Worm (Caenorhabditis elegans) whole organism, L4 larva: ENCODE results near the gene R03G8.3.
A peak's percentile ranks its signal among the peaks of the same experiment; 100 is the strongest.

Source experiments
- F10B5.3 ChIP-seq: sonication (generic microtip); optimal IDR thresholded peaks from 2 replicates; lab custom pipeline; 2016; ENCODE audit warnings: mild to moderate bottlenecking, missing genetic modification characterization, missing compliant biosample characterization
- Y105C5A.15 ChIP-seq: fragments of 200-800 bp; sonication (Bioruptor generic); IDR thresholded peaks from 2 replicates; pipeline ENCODE4 v1.3.6; 2022; ENCODE audit warnings: missing genetic modification characterization, missing compliant biosample characterization
- Y48G9A.11 ChIP-seq: fragments of 200-800 bp; sonication (Bioruptor generic); IDR thresholded peaks from 2 replicates; pipeline ENCODE4 v1.3.6; 2022; ENCODE audit warnings: missing genetic modification reagents, missing genetic modification characterization, missing compliant biosample characterization
- aha-1 ChIP-seq: fragments of 150-350 bp; peaks from one replicate; lab custom pipeline; 2014; ENCODE audit warnings: missing biosample characterization, missing genetic modification characterization
- attf-4 ChIP-seq: sonication (generic microtip); optimal IDR thresholded peaks from 3 replicates; lab custom pipeline; 2017; ENCODE audit warnings: missing biosample characterization, missing genetic modification characterization
- ceh-28 ChIP-seq: fragments of 150-350 bp; optimal IDR thresholded peaks from 2 replicates; lab custom pipeline; 2014; ENCODE audit warnings: missing biosample characterization, missing genetic modification reagents, missing genetic modification characterization
- ceh-32 ChIP-seq: sonication (generic microtip); optimal IDR thresholded peaks from 2 replicates; lab custom pipeline; 2016; ENCODE audit warnings: mild to moderate bottlenecking, missing genetic modification characterization, missing compliant biosample characterization; ENCODE audit not compliant: poor library complexity
- ceh-44 ChIP-seq: fragments of 200-800 bp; sonication (Bioruptor generic); IDR thresholded peaks from 2 replicates; pipeline ENCODE4 v1.3.6; 2022; ENCODE audit warnings: missing genetic modification reagents, missing genetic modification characterization, missing compliant biosample characterization
- ceh-62 ChIP-seq: sonication (generic microtip); optimal IDR thresholded peaks from 2 replicates; lab custom pipeline; 2017; ENCODE audit warnings: missing biosample characterization, missing genetic modification characterization
- ceh-82 ChIP-seq: sonication (generic microtip); optimal IDR thresholded peaks from 2 replicates; lab custom pipeline; 2017; ENCODE audit warnings: missing biosample characterization, missing genetic modification characterization
- ces-1 ChIP-seq: fragments of 150-350 bp; sonication (generic microtip); optimal IDR thresholded peaks from 4 replicates; lab custom pipeline; 2014; ENCODE audit warnings: missing biosample characterization, missing genetic modification reagents, missing genetic modification characterization
- cey-2 ChIP-seq: sonication (generic microtip); optimal IDR thresholded peaks from 3 replicates; lab custom pipeline; 2017; ENCODE audit warnings: missing genetic modification characterization, mild to moderate bottlenecking, missing compliant biosample characterization, antibody characterized with exemption, borderline replicate concordance; ENCODE audit not compliant: insufficient read depth
- dmd-6 ChIP-seq: fragments of 200-800 bp; sonication (Bioruptor generic); IDR thresholded peaks from 2 replicates; pipeline ENCODE4 v1.3.6; 2022; ENCODE audit warnings: missing genetic modification reagents, missing genetic modification characterization, missing compliant biosample characterization
- dmd-8 ChIP-seq: fragments of 200-800 bp; sonication (Bioruptor generic); IDR thresholded peaks from 2 replicates; pipeline ENCODE4 v1.3.6; 2022; ENCODE audit warnings: missing genetic modification characterization, missing compliant biosample characterization
- dpl-1 ChIP-seq: fragments of 150-350 bp; optimal IDR thresholded peaks from 2 replicates; lab custom pipeline; 2014; ENCODE audit warnings: missing biosample characterization, missing genetic modification reagents, missing genetic modification characterization
- duxl-1 ChIP-seq: sonication (generic microtip); optimal IDR thresholded peaks from 2 replicates; lab custom pipeline; 2016; ENCODE audit warnings: mild to moderate bottlenecking, missing genetic modification characterization, moderate library complexity, missing compliant biosample characterization; ENCODE audit not compliant: poor library complexity
- dve-1 ChIP-seq: sonication (generic microtip); optimal IDR thresholded peaks from 2 replicates; lab custom pipeline; 2017; ENCODE audit warnings: antibody characterized with exemption, mild to moderate bottlenecking, missing genetic modification characterization, missing compliant biosample characterization; ENCODE audit not compliant: insufficient read depth
- egl-43 ChIP-seq: fragments of 200-800 bp; sonication (Bioruptor generic); IDR thresholded peaks from 2 replicates; pipeline ENCODE4 v1.3.6; 2022; ENCODE audit warnings: missing genetic modification reagents, missing genetic modification characterization, missing compliant biosample characterization
- fos-1 ChIP-seq: fragments of 150-350 bp; optimal IDR thresholded peaks from 2 replicates; lab custom pipeline; 2014; ENCODE audit warnings: missing biosample characterization, missing genetic modification characterization
- hif-1 ChIP-seq, 2 experiments: sonication (generic microtip); optimal IDR thresholded peaks; 2 replicates each; lab custom pipeline; 2016 to 2017; ENCODE audit warnings: missing compliant biosample characterization in 2 of 2, missing genetic modification characterization in 2 of 2, missing genetic modification reagents in 2 of 2, missing genotype in 2 of 2, mild to moderate bottlenecking in 1 of 2
- hlh-11 ChIP-seq: fragments of 200-800 bp; sonication (Bioruptor generic); optimal IDR thresholded peaks from 2 replicates; lab custom pipeline; 2018; ENCODE audit warnings: mild to moderate bottlenecking, missing genetic modification characterization, missing compliant biosample characterization
- lin-29 ChIP-seq: fragments of 200-800 bp; sonication (Bioruptor generic); IDR thresholded peaks from 2 replicates; pipeline ENCODE4 v1.3.6; 2022; ENCODE audit warnings: missing genetic modification reagents, missing genetic modification characterization, missing compliant biosample characterization
- lir-3 ChIP-seq: sonication (generic microtip); optimal IDR thresholded peaks from 2 replicates; lab custom pipeline; 2016; ENCODE audit warnings: mild to moderate bottlenecking, missing genetic modification characterization, missing compliant biosample characterization
- madf-9 ChIP-seq: fragments of 200-800 bp; sonication (Bioruptor generic); conservative IDR thresholded peaks from 2 replicates; pipeline ENCODE4 v1.3.6; 2022; ENCODE audit warnings: missing genetic modification reagents, missing genetic modification characterization, missing compliant biosample characterization
- mdl-1 ChIP-seq, 2 experiments: fragments of 150-350 bp in 1 of 2; sonication (generic microtip) in 1 of 2; optimal IDR thresholded peaks; 2 replicates each; lab custom pipeline; 2014 to 2017; ENCODE audit warnings: missing biosample characterization in 2 of 2, missing genetic modification characterization in 2 of 2
- mes-2 ChIP-seq: sonication (generic microtip); optimal IDR thresholded peaks from 2 replicates; lab custom pipeline; 2016; ENCODE audit warnings: missing genotype, mild to moderate bottlenecking, missing genetic modification characterization, missing compliant biosample characterization; ENCODE audit not compliant: poor library complexity, severe bottlenecking
- mxl-2 ChIP-seq: fragments of 200-800 bp; sonication (Bioruptor generic); conservative IDR thresholded peaks from 2 replicates; pipeline ENCODE4 v1.3.6; 2022; ENCODE audit warnings: missing genetic modification reagents, missing genetic modification characterization, missing compliant biosample characterization
- mxl-3 ChIP-seq: fragments of 200-800 bp; sonication (Bioruptor generic); optimal IDR thresholded peaks from 2 replicates; lab custom pipeline; 2018; ENCODE audit warnings: mild to moderate bottlenecking, missing genetic modification characterization, missing compliant biosample characterization
- nhr-10 ChIP-seq: fragments of 150-350 bp; optimal IDR thresholded peaks from 2 replicates; lab custom pipeline; 2014; ENCODE audit warnings: missing biosample characterization, missing genetic modification characterization
- nhr-102 ChIP-seq: sonication (generic microtip); optimal IDR thresholded peaks from 2 replicates; lab custom pipeline; 2016; ENCODE audit warnings: mild to moderate bottlenecking, missing genetic modification characterization, moderate library complexity, missing compliant biosample characterization
- nhr-11 ChIP-seq: fragments of 150-350 bp; optimal IDR thresholded peaks from 2 replicates; lab custom pipeline; 2014; ENCODE audit warnings: missing biosample characterization, missing genetic modification characterization
- nhr-111 ChIP-seq: fragments of 200-800 bp; sonication (Bioruptor generic); optimal IDR thresholded peaks from 2 replicates; lab custom pipeline; 2018; ENCODE audit warnings: mild to moderate bottlenecking, missing genetic modification characterization, missing compliant biosample characterization
- nhr-25 ChIP-seq: sonication (generic microtip); optimal IDR thresholded peaks from 2 replicates; lab custom pipeline; 2017; ENCODE audit warnings: missing genetic modification characterization, mild to moderate bottlenecking, missing compliant biosample characterization, antibody characterized with exemption, moderate library complexity, borderline replicate concordance; ENCODE audit not compliant: insufficient read depth
- nhr-28 ChIP-seq: fragments of 150-350 bp; optimal IDR thresholded peaks from 2 replicates; lab custom pipeline; 2014; ENCODE audit warnings: missing biosample characterization, missing genetic modification characterization
- nhr-77 ChIP-seq: fragments of 150-350 bp; optimal IDR thresholded peaks from 2 replicates; lab custom pipeline; 2014; ENCODE audit warnings: missing biosample characterization, missing genetic modification characterization
- php-3 ChIP-seq: fragments of 200-800 bp; sonication (Bioruptor generic); IDR thresholded peaks from 2 replicates; pipeline ENCODE4 v1.3.6; 2022; ENCODE audit warnings: missing genetic modification reagents, missing genetic modification characterization, missing compliant biosample characterization
- sdz-12 ChIP-seq: fragments of 200-800 bp; sonication (Bioruptor generic); optimal IDR thresholded peaks from 2 replicates; lab custom pipeline; 2018; ENCODE audit warnings: mild to moderate bottlenecking, missing genetic modification characterization, missing compliant biosample characterization
- skn-1 ChIP-seq: fragments of 150-350 bp; optimal IDR thresholded peaks from 2 replicates; lab custom pipeline; 2014; ENCODE audit warnings: missing biosample characterization, missing genetic modification characterization
- snpc-4 ChIP-seq: fragments of 150-350 bp; optimal IDR thresholded peaks from 2 replicates; lab custom pipeline; 2014; ENCODE audit warnings: missing biosample characterization, missing genetic modification characterization
- spr-1 ChIP-seq: sonication (generic microtip); optimal IDR thresholded peaks from 2 replicates; lab custom pipeline; 2016; ENCODE audit warnings: mild to moderate bottlenecking, missing genetic modification characterization, missing compliant biosample characterization
- unc-130 ChIP-seq: sonication (generic microtip); optimal IDR thresholded peaks from 2 replicates; lab custom pipeline; 2016; ENCODE audit warnings: missing genetic modification reagents, missing genetic modification characterization, missing compliant biosample characterization
- unc-62 ChIP-seq, 3 experiments: fragments of 150-350 bp in 1 of 3; sonication (generic microtip); optimal IDR thresholded peaks in 2 of 3; peaks in 1 of 3; 1 replicate in 1 of 3; 2 replicates in 2 of 3; lab custom pipeline; 2014 to 2017; ENCODE audit warnings: missing biosample characterization in 3 of 3, missing genetic modification characterization in 3 of 3, missing genetic modification reagents in 3 of 3, missing genotype in 1 of 3
- vab-7 ChIP-seq: fragments of 200-800 bp; sonication (Bioruptor generic); IDR thresholded peaks from 2 replicates; pipeline ENCODE4 v1.3.6; 2022; ENCODE audit warnings: missing genetic modification reagents, missing genetic modification characterization, missing compliant biosample characterization
- zfp-2 ChIP-seq: sonication (generic microtip); optimal IDR thresholded peaks from 2 replicates; lab custom pipeline; 2016; ENCODE audit warnings: mild to moderate bottlenecking, missing genetic modification characterization, missing compliant biosample characterization
- zfp-3 ChIP-seq: fragments of 200-800 bp; sonication (Bioruptor generic); conservative IDR thresholded peaks from 2 replicates; pipeline ENCODE4 v1.3.6; 2022; ENCODE audit warnings: missing genetic modification reagents, missing genetic modification characterization, missing compliant biosample characterization
- ztf-11 ChIP-seq: fragments of 150-350 bp; optimal IDR thresholded peaks from 2 replicates; lab custom pipeline; 2014; ENCODE audit warnings: missing biosample characterization, missing genetic modification characterization

The R03G8.3 gene

DNA sequence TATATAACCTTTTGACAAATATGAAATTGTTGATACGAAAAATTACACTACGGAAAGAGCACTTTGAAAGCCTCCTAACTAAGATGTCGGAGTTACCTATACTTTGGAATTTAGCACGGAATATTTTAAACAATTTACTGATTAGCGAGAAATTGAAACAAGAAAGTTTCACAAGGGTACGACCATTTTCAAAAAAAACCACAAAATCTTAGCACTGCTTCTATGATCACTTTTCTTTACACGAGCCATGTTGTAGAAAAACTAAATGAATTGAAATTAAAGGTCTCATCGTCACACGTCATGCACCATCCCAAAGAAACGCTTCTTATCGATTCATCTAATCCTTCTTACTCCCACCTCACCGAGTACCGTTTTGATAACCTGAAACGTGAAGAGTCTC is 44.0 kb downstream of the R03G8.3 start, which contains the start of gene F09A5.2:
F09A5.2 (plus strand) TSS at position 301 of the 400 bp plus-strand sequence.
- TF ChIP-seq nhr-11: no peak
- no peak for TF ChIP-seq Y105C5A.15 (GFP tag; lab: Robert Waterston, UW)
- no peak for TF ChIP-seq nhr-10 (tag; lab: Kevin White, UChicago)
- TF ChIP-seq mxl-2 (GFP tag; lab: Robert Waterston, UW): no peak
- no peak for TF ChIP-seq ceh-28 (tag; lab: Kevin White, UChicago)
- no peak for TF ChIP-seq Y48G9A.11 (GFP tag; lab: Robert Waterston, UW)
- TF ChIP-seq sdz-12: no peak
- no peak for TF ChIP-seq aha-1 (tag; lab: Kevin White, UChicago)
- no peak for TF ChIP-seq ceh-62 (tag; lab: Kevin White, UChicago)
- TF ChIP-seq nhr-77 (tag; lab: Kevin White, UChicago): no peak
- TF ChIP-seq spr-1 (tag; lab: Kevin White, UChicago): no peak
- TF ChIP-seq, all 104 proteins: peak for 0

DNA sequence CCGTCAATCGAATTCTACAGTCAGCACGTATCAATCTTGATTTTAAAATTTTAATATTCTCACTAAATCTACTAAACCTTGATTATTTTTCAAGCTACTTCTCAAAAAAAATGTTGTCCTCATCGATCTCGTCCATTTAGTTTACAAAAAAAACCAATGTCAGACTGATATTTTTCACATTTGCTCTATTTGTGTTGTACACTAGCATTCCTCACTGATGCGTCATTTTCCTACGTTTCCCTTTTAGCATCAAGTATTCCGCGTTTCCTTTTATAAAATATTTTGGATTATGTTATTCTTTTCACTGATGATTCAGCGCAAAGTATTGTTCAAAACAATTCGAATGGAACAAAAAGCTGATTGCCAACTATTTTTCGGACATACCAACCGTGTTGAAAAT is 48.7 kb downstream of the R03G8.3 start, which contains the start of gene ttr-34:
ttr-34 (plus strand) TSS at position 301 of the 400 bp plus-strand sequence.
- TF ChIP-seq egl-43 (GFP tag; lab: Robert Waterston, UW): no peak
- TF ChIP-seq unc-62 (GFP tag; optimal IDR thresholded peaks at IDR 0.05 in 1 of 2; lab: Kevin White, UChicago): peak in 1 of 2 experiments; percentile 14
- TF ChIP-seq unc-62 (tag; optimal IDR thresholded peaks at IDR 0.05; lab: Kevin White, UChicago): no peak
- TF ChIP-seq dve-1: peak; percentile 32

DNA sequence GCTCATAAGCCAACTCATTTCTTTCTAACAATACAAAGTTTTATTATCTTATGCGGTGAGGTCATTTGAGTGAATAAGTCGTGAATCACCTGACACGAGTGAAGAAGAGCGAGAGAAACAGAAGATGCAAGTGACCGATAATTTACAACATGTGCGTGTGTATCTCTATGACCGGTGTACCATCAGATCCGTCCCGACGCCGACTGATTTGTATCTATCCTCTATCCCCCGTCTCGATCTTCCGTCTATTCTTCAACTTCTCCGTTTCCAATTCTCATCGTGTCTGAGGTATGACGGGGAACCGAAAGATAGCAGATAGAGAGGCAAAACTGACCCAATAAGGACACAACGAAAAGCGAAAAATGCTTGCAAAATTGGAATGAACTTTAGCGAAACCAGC is 50.7 kb downstream of the R03G8.3 start, which contains the start of gene F09A5.3:
F09A5.3 (plus strand) TSS at position 162 of the 400 bp plus-strand sequence.
- TF ChIP-seq attf-4 (tag; lab: Kevin White, UChicago): no peak
- TF ChIP-seq zfp-3: no peak
- peak; percentile 17 for TF ChIP-seq mes-2 (tag; lab: Kevin White, UChicago)
- no peak for TF ChIP-seq nhr-77 (tag; lab: Kevin White, UChicago)
- peak; percentile 66 for TF ChIP-seq hlh-11 (tag; lab: Kevin White, UChicago)
- peak; percentile 21 for TF ChIP-seq nhr-28 (tag; lab: Kevin White, UChicago)
- no peak for TF ChIP-seq madf-9 (GFP tag; lab: Robert Waterston, UW)
- TF ChIP-seq ceh-28 (tag; lab: Kevin White, UChicago): no peak
- TF ChIP-seq fos-1 (tag; lab: Kevin White, UChicago): no peak
- no peak for TF ChIP-seq nhr-102 (tag; lab: Kevin White, UChicago)
- TF ChIP-seq mdl-1 (tag; optimal IDR thresholded peaks at IDR 0.05; lab: Kevin White, UChicago): peak in 1 of 2 experiments; percentile 56
- TF ChIP-seq unc-130 (GFP tag; lab: Kevin White, UChicago): no peak
- peak; percentile 8 for TF ChIP-seq F10B5.3 (tag; lab: Kevin White, UChicago)
- TF ChIP-seq hif-1 (tag; optimal IDR thresholded peaks at IDR 0.05; lab: Kevin White, UChicago): no peak
- TF ChIP-seq ztf-11: no peak
- TF ChIP-seq dmd-6 (GFP tag; lab: Robert Waterston, UW): peak; percentile 31; the same call in 1 of the 2 replicates
- TF ChIP-seq snpc-4: no peak
- no peak for TF ChIP-seq dpl-1 (GFP tag; lab: Kevin White, UChicago)
- no peak for TF ChIP-seq Y105C5A.15 (GFP tag; lab: Robert Waterston, UW)
- TF ChIP-seq php-3 (GFP tag; lab: Robert Waterston, UW): peak; percentile 53; the same call in 1 of the 2 replicates
- no peak for TF ChIP-seq nhr-111 (GFP tag; lab: Kevin White, UChicago)
- no peak for TF ChIP-seq nhr-10 (tag; lab: Kevin White, UChicago)
- no peak for TF ChIP-seq vab-7 (GFP tag; lab: Robert Waterston, UW)
- no peak for TF ChIP-seq lin-29 (GFP tag; lab: Robert Waterston, UW)
- TF ChIP-seq ceh-82 (tag; lab: Kevin White, UChicago): no peak
- no peak for TF ChIP-seq duxl-1
- TF ChIP-seq dmd-8 (GFP tag; lab: Robert Waterston, UW): no peak
- peak; percentile 5 for TF ChIP-seq aha-1 (tag; lab: Kevin White, UChicago)
- no peak for TF ChIP-seq ceh-32 (tag; lab: Kevin White, UChicago)
- peak; percentile 79 for TF ChIP-seq mxl-3
- TF ChIP-seq lir-3 (tag; lab: Kevin White, UChicago): no peak
- TF ChIP-seq zfp-2 (tag; lab: Kevin White, UChicago): no peak
- no peak for TF ChIP-seq nhr-25 (tag; lab: Kevin White, UChicago)
- no peak for TF ChIP-seq ces-1 (GFP tag; lab: Kevin White, UChicago)
- no peak for TF ChIP-seq ceh-44
- no peak for TF ChIP-seq skn-1 (tag; lab: Kevin White, UChicago)
- TF ChIP-seq cey-2 (tag; lab: Kevin White, UChicago): no peak
